Worm (Caenorhabditis elegans) whole organism, L1 larva: ENCODE data around the gene M163.21.

Source experiments
- C04F5.9 ChIP-seq: sonication (generic microtip); optimal IDR thresholded peaks from 2 replicates; lab custom pipeline; 2016; ENCODE audit warnings: missing genetic modification characterization, missing compliant biosample characterization
- C16A3.4 ChIP-seq: fragments of 150-350 bp; optimal IDR thresholded peaks from 2 replicates; lab custom pipeline; 2014; ENCODE audit warnings: missing biosample characterization, missing genetic modification characterization
- C34B4.2 ChIP-seq: sonication (generic microtip); optimal IDR thresholded peaks from 2 replicates; lab custom pipeline; 2017; ENCODE audit warnings: mild to moderate bottlenecking, missing genetic modification characterization, missing compliant biosample characterization
- F16B12.6 ChIP-seq: fragments of 150-350 bp; optimal IDR thresholded peaks from 2 replicates; lab custom pipeline; 2014; ENCODE audit warnings: missing biosample characterization, missing genetic modification characterization
- Y116A8C.19 ChIP-seq: sonication (generic microtip); optimal IDR thresholded peaks from 2 replicates; lab custom pipeline; 2016; ENCODE audit warnings: missing compliant biosample characterization, missing genetic modification characterization, borderline replicate concordance
- alr-1 ChIP-seq: fragments of 200-800 bp; sonication (Bioruptor generic); optimal IDR thresholded peaks from 2 replicates; lab custom pipeline; 2018; ENCODE audit warnings: borderline replicate concordance, mild to moderate bottlenecking, missing genetic modification characterization, missing compliant biosample characterization
- aly-2 ChIP-seq: fragments of 150-350 bp; optimal IDR thresholded peaks from 2 replicates; lab custom pipeline; 2014; ENCODE audit warnings: missing biosample characterization, missing genetic modification characterization
- ceh-63 ChIP-seq: fragments of 200-800 bp; sonication (Bioruptor generic); optimal IDR thresholded peaks from 2 replicates; lab custom pipeline; 2018; ENCODE audit warnings: mild to moderate bottlenecking, missing genetic modification characterization, missing compliant biosample characterization
- efl-1 ChIP-seq, 4 experiments: fragments of 150-350 bp; optimal IDR thresholded peaks in 3 of 4; peaks in 1 of 4; 1 replicate in 1 of 4; 2 replicates in 3 of 4; lab custom pipeline; 2014; ENCODE audit warnings: missing biosample characterization in 2 of 4, missing genetic modification characterization in 2 of 4, missing genetic modification reagents in 2 of 4
- egl-13 ChIP-seq: sonication (generic microtip); optimal IDR thresholded peaks from 2 replicates; lab custom pipeline; 2016; ENCODE audit warnings: missing genotype, missing genetic modification reagents, missing genetic modification characterization, missing compliant biosample characterization
- elt-2 ChIP-seq: sonication (generic microtip); optimal IDR thresholded peaks from 2 replicates; lab custom pipeline; 2016; ENCODE audit warnings: missing genetic modification characterization, mild to moderate bottlenecking, inconsistent platforms, missing compliant biosample characterization, missing genetic modification reagents
- elt-3 ChIP-seq, 6 experiments: fragments of 150-350 bp in 1 of 6; sonication (generic microtip); optimal IDR thresholded peaks; 2 replicates each; lab custom pipeline; 2017 to 2018; ENCODE audit warnings: missing biosample characterization in 6 of 6, missing genetic modification characterization in 6 of 6, inconsistent platforms in 1 of 6
- fkh-10 ChIP-seq: sonication (generic microtip); optimal IDR thresholded peaks from 2 replicates; lab custom pipeline; 2017; ENCODE audit warnings: missing biosample characterization, missing genetic modification reagents, missing genetic modification characterization
- fkh-4 ChIP-seq: sonication (generic microtip); optimal IDR thresholded peaks from 2 replicates; lab custom pipeline; 2016; ENCODE audit warnings: missing compliant biosample characterization, missing genetic modification characterization, borderline replicate concordance
- hlh-17 ChIP-seq: fragments of 200-800 bp; sonication (Bioruptor generic); optimal IDR thresholded peaks from 2 replicates; lab custom pipeline; 2018; ENCODE audit warnings: missing genetic modification characterization, mild to moderate bottlenecking, missing compliant biosample characterization, moderate library complexity, borderline replicate concordance
- jun-1 ChIP-seq: fragments of 150-350 bp; optimal IDR thresholded peaks from 2 replicates; lab custom pipeline; 2014; ENCODE audit warnings: missing biosample characterization, missing genetic modification reagents, missing genetic modification characterization
- lin-39 ChIP-seq: fragments of 150-350 bp; optimal IDR thresholded peaks from 2 replicates; lab custom pipeline; 2014; ENCODE audit warnings: missing biosample characterization, missing genetic modification reagents, missing genetic modification characterization
- mab-9 ChIP-seq: fragments of 200-800 bp; sonication (Bioruptor generic); IDR thresholded peaks from 2 replicates; pipeline ENCODE4 v1.3.6; 2022; ENCODE audit warnings: missing genetic modification reagents, missing genetic modification characterization, missing compliant biosample characterization
- mdl-1 ChIP-seq, 2 experiments: fragments of 150-350 bp; optimal IDR thresholded peaks; 2 replicates each; lab custom pipeline; 2014 to 2017; ENCODE audit warnings: missing biosample characterization in 2 of 2, missing genetic modification characterization in 2 of 2, inconsistent platforms in 1 of 2
- mef-2 ChIP-seq: fragments of 150-350 bp; optimal IDR thresholded peaks from 2 replicates; lab custom pipeline; 2014; ENCODE audit warnings: missing biosample characterization, missing genetic modification characterization
- nhr-19 ChIP-seq: fragments of 200-800 bp; sonication (Bioruptor generic); conservative IDR thresholded peaks from 2 replicates; pipeline ENCODE4 v1.3.6; 2022; ENCODE audit warnings: missing genetic modification characterization, missing compliant biosample characterization
- nhr-20 ChIP-seq: sonication (generic microtip); optimal IDR thresholded peaks from 2 replicates; lab custom pipeline; 2016; ENCODE audit warnings: mild to moderate bottlenecking, missing genetic modification characterization, missing compliant biosample characterization
- nhr-28 ChIP-seq: fragments of 150-350 bp; optimal IDR thresholded peaks from 2 replicates; lab custom pipeline; 2014; ENCODE audit warnings: missing biosample characterization, missing genetic modification characterization
- nhr-47 ChIP-seq: sonication (generic microtip); optimal IDR thresholded peaks from 2 replicates; lab custom pipeline; 2016; ENCODE audit warnings: mild to moderate bottlenecking, missing genetic modification characterization, moderate library complexity, missing compliant biosample characterization
- nhr-76 ChIP-seq: sonication (generic microtip); optimal IDR thresholded peaks from 2 replicates; lab custom pipeline; 2017; ENCODE audit warnings: missing biosample characterization, missing genetic modification characterization
- nhr-77 ChIP-seq: fragments of 150-350 bp; optimal IDR thresholded peaks from 2 replicates; lab custom pipeline; 2014; ENCODE audit warnings: missing biosample characterization, missing genetic modification characterization
- nhr-85 ChIP-seq: sonication (generic microtip); peaks from one replicate; lab custom pipeline; 2016; ENCODE audit warnings: missing genetic modification characterization, inconsistent platforms, missing compliant biosample characterization
- nhr-90 ChIP-seq: sonication (generic microtip); optimal IDR thresholded peaks from 2 replicates; lab custom pipeline; 2016; ENCODE audit warnings: mild to moderate bottlenecking, missing genetic modification characterization, missing compliant biosample characterization; ENCODE audit not compliant: poor library complexity
- pag-3 ChIP-seq: sonication (generic microtip); optimal IDR thresholded peaks from 2 replicates; lab custom pipeline; 2017; ENCODE audit warnings: missing genetic modification characterization, mild to moderate bottlenecking, missing compliant biosample characterization, antibody characterized with exemption, borderline replicate concordance; ENCODE audit not compliant: insufficient read depth
- pax-3 ChIP-seq: fragments of 200-800 bp; sonication (Bioruptor generic); optimal IDR thresholded peaks from 2 replicates; lab custom pipeline; 2018; ENCODE audit warnings: mild to moderate bottlenecking, missing genetic modification characterization, moderate library complexity, missing compliant biosample characterization
- pqm-1 ChIP-seq: sonication (generic microtip); optimal IDR thresholded peaks from 3 replicates; lab custom pipeline; 2017; ENCODE audit warnings: missing biosample characterization, missing genetic modification characterization
- rnt-1 ChIP-seq: sonication (generic microtip); optimal IDR thresholded peaks from 2 replicates; lab custom pipeline; 2016; ENCODE audit warnings: mild to moderate bottlenecking, missing genetic modification characterization, moderate library complexity, missing compliant biosample characterization
- skn-1 ChIP-seq: fragments of 150-350 bp; optimal IDR thresholded peaks from 2 replicates; lab custom pipeline; 2014; ENCODE audit warnings: missing biosample characterization, missing genetic modification characterization
- snpc-4 ChIP-seq: fragments of 150-350 bp; optimal IDR thresholded peaks from 2 replicates; lab custom pipeline; 2014; ENCODE audit warnings: missing biosample characterization, missing genetic modification characterization
- snu-23 ChIP-seq: sonication (generic microtip); optimal IDR thresholded peaks from 2 replicates; lab custom pipeline; 2016; ENCODE audit warnings: missing genetic modification characterization, missing compliant biosample characterization
- sup-37 ChIP-seq: fragments of 200-800 bp; sonication (Bioruptor generic); optimal IDR thresholded peaks from 2 replicates; lab custom pipeline; 2018; ENCODE audit warnings: mild to moderate bottlenecking, missing genetic modification characterization, missing compliant biosample characterization
- swsn-7 ChIP-seq: sonication (generic microtip); optimal IDR thresholded peaks from 2 replicates; lab custom pipeline; 2016; ENCODE audit warnings: missing genetic modification characterization, missing compliant biosample characterization
- tbx-2 ChIP-seq: sonication (generic microtip); optimal IDR thresholded peaks from 2 replicates; lab custom pipeline; 2016; ENCODE audit warnings: missing genetic modification characterization, missing compliant biosample characterization
- tlp-1 ChIP-seq: fragments of 150-350 bp; optimal IDR thresholded peaks from 2 replicates; lab custom pipeline; 2014; ENCODE audit warnings: missing biosample characterization, missing genetic modification characterization
- unc-130 ChIP-seq: fragments of 150-350 bp; optimal IDR thresholded peaks from 2 replicates; lab custom pipeline; 2017; ENCODE audit warnings: missing biosample characterization, missing genetic modification characterization, inconsistent platforms
- unc-30 ChIP-seq: sonication (generic microtip); optimal IDR thresholded peaks from 2 replicates; lab custom pipeline; 2017; ENCODE audit warnings: missing biosample characterization, missing genetic modification characterization
- unc-98 ChIP-seq: fragments of 200-800 bp; sonication (Bioruptor generic); IDR thresholded peaks from 2 replicates; pipeline ENCODE4 v1.3.6; 2022; ENCODE audit warnings: missing genetic modification characterization, missing compliant biosample characterization
- xbp-1 ChIP-seq: sonication (generic microtip); optimal IDR thresholded peaks from 2 replicates; lab custom pipeline; 2016; ENCODE audit warnings: missing genetic modification characterization, missing compliant biosample characterization
- zag-1 ChIP-seq: fragments of 150-350 bp; optimal IDR thresholded peaks from 2 replicates; lab custom pipeline; 2014; ENCODE audit warnings: missing biosample characterization, missing genetic modification characterization
- ztf-11 ChIP-seq, 2 experiments: sonication (generic microtip); optimal IDR thresholded peaks; 2 replicates each; lab custom pipeline; 2016 to 2017; ENCODE audit warnings: missing genetic modification characterization in 2 of 2, missing biosample characterization in 1 of 2, missing compliant biosample characterization in 1 of 2
- ztf-4 ChIP-seq: fragments of 150-350 bp; optimal IDR thresholded peaks from 2 replicates; lab custom pipeline; 2014; ENCODE audit warnings: missing biosample characterization, missing genetic modification characterization

M163.21 gene

ce11 chrX:14476625-14477257 is 10.1 kb downstream of the M163.21 start (continued):
- no peak for TF ChIP-seq pag-3 (tag; lab: Kevin White, UChicago)
- peak; percentile 71 for TF ChIP-seq nhr-19 (GFP tag; lab: Robert Waterston, UW)
- peak; percentile 82 for TF ChIP-seq nhr-85 (tag; lab: Kevin White, UChicago)
- TF ChIP-seq unc-30 (tag; lab: Kevin White, UChicago), result no peak
- no peak for TF ChIP-seq xbp-1
- TF ChIP-seq sup-37 (GFP tag; lab: Kevin White, UChicago), result no peak
- no peak for TF ChIP-seq fkh-4
- TF ChIP-seq mef-2 (tag; lab: Kevin White, UChicago), result no peak
- no peak for TF ChIP-seq nhr-28 (tag; lab: Kevin White, UChicago)
- TF ChIP-seq ztf-11 (tag; optimal IDR thresholded peaks at IDR 0.05; lab: Kevin White, UChicago), result no peak
- TF ChIP-seq rnt-1 (tag; lab: Kevin White, UChicago), result peak; percentile 24
- no peak for TF ChIP-seq fkh-10 (GFP tag; lab: Kevin White, UChicago)
- no peak for TF ChIP-seq zag-1 (tag; lab: Kevin White, UChicago)
- TF ChIP-seq C04F5.9 (tag; lab: Kevin White, UChicago), result no peak
- TF ChIP-seq lin-39, result no peak
- peak; percentile 7 for TF ChIP-seq unc-130
- peak; percentile 65 for TF ChIP-seq C16A3.4
- TF ChIP-seq Y116A8C.19, result no peak
- TF ChIP-seq efl-1 (optimal IDR thresholded peaks at IDR 0.05; lab: Kevin White, UChicago), result peak in 1 of 2 experiments; percentile 19
- TF ChIP-seq efl-1 (GFP tag; optimal IDR thresholded peaks at IDR 0.05 in 1 of 2; lab: Kevin White, UChicago), result peak in 1 of 2 experiments; percentile 95
- TF ChIP-seq nhr-90 (tag; lab: Kevin White, UChicago), result peak; percentile 87
- TF ChIP-seq tlp-1 (tag; lab: Kevin White, UChicago), result no peak
- peak; percentile 30 for TF ChIP-seq nhr-77 (tag; lab: Kevin White, UChicago)
- no peak for TF ChIP-seq pqm-1 (tag; lab: Kevin White, UChicago)
- TF ChIP-seq mab-9 (GFP tag; lab: Robert Waterston, UW), result no peak
- TF ChIP-seq mdl-1 (tag; optimal IDR thresholded peaks at IDR 0.05; lab: Kevin White, UChicago), result peak in 1 of 2 experiments; percentile 50
- no peak for TF ChIP-seq ztf-4 (tag; lab: Kevin White, UChicago)
- TF ChIP-seq F16B12.6 (tag; lab: Kevin White, UChicago), result no peak
- no peak for TF ChIP-seq egl-13 (tag; lab: Kevin White, UChicago)
- peak; percentile 83 for TF ChIP-seq skn-1 (tag; lab: Kevin White, UChicago)
- peak in 3 of 6 experiments; percentile 18 to 79 (median 66) for TF ChIP-seq elt-3 (tag; optimal IDR thresholded peaks at IDR 0.05; lab: Kevin White, UChicago)
- no peak for TF ChIP-seq hlh-17 (GFP tag; lab: Kevin White, UChicago)
- TF ChIP-seq alr-1 (tag; lab: Kevin White, UChicago), result no peak
- TF ChIP-seq C34B4.2 (tag; lab: Kevin White, UChicago), result no peak
- no peak for TF ChIP-seq nhr-76 (tag; lab: Kevin White, UChicago)
- peak; percentile 71 for TF ChIP-seq nhr-20 (tag; lab: Kevin White, UChicago)
- TF ChIP-seq swsn-7 (tag; lab: Kevin White, UChicago), result peak; percentile 54
- peak; percentile 51 for TF ChIP-seq jun-1 (tag; lab: Kevin White, UChicago)
- no peak for TF ChIP-seq pax-3 (tag; lab: Kevin White, UChicago)

DNA sequence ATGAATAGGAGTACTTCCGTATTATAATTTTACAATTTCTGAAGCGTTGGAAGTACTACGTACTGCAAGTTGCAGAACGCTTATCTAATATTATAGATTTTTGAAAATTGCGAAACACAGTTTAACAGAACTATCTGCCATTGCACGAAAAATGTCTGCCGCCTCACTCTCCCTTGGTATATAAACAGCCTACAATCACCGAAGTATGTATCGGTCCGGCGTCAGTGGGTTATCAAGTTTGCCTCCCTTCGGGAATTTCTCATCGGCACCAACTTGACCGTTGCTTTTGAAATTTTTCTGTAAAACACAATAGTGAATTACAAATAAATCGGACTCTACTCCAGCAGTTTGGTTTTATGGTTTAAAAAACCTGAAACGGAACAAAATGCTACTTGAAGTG is 10.7 kb downstream of the M163.21 start:
- no peak for TF ChIP-seq tbx-2 (tag; lab: Kevin White, UChicago)
- TF ChIP-seq elt-2 (tag; lab: Kevin White, UChicago), result peak; percentile 35
- TF ChIP-seq swsn-7 (tag; lab: Kevin White, UChicago), result no peak
- peak; percentile 18 for TF ChIP-seq nhr-47 (tag; lab: Kevin White, UChicago)
- no peak for TF ChIP-seq elt-3 (tag; optimal IDR thresholded peaks at IDR 0.05; lab: Kevin White, UChicago)
- TF ChIP-seq ceh-63 (GFP tag; lab: Kevin White, UChicago), result no peak
- TF ChIP-seq unc-130, result no peak
- TF ChIP-seq nhr-20 (tag; lab: Kevin White, UChicago), result peak; percentile 0
- no peak for TF ChIP-seq aly-2
- TF ChIP-seq unc-98 (GFP tag; lab: Robert Waterston, UW), result no peak
- no peak for TF ChIP-seq snu-23
- TF ChIP-seq snpc-4 (tag; lab: Kevin White, UChicago), result peak; percentile 95
- 0 out of 2 replicates have a peak, but pooled peaks have one; percentile 7 for TF ChIP-seq nhr-19 (GFP tag; lab: Robert Waterston, UW)
- TF ChIP-seq mab-9 (GFP tag; lab: Robert Waterston, UW), result no peak
- peak; percentile 2 for TF ChIP-seq skn-1 (tag; lab: Kevin White, UChicago)
